Worm (Caenorhabditis elegans) whole organism, young adult: ENCODE data around the gene fbxa-115.
A peak's percentile ranks its signal among the peaks of the same experiment; 100 is the strongest.

Source experiments
- B0019.2 ChIP-seq: fragments of 200-800 bp; sonication (Bioruptor generic); conservative IDR thresholded peaks from 2 replicates; pipeline ENCODE4 v1.3.6; 2022; ENCODE audit warnings: missing genetic modification reagents, missing genetic modification characterization, missing compliant biosample characterization
- B0336.3 ChIP-seq: fragments of 200-800 bp; sonication (Bioruptor generic); IDR thresholded peaks from 2 replicates; pipeline ENCODE4 v1.3.6; 2022; ENCODE audit warnings: missing genetic modification characterization, missing compliant biosample characterization
- D2030.7 ChIP-seq: fragments of 200-800 bp; sonication (Bioruptor generic); IDR thresholded peaks from 2 replicates; pipeline ENCODE4 v1.3.6; 2022; ENCODE audit warnings: missing genetic modification reagents, missing genetic modification characterization, missing compliant biosample characterization
- F39B2.1 ChIP-seq: fragments of 200-800 bp; sonication (Bioruptor generic); IDR thresholded peaks from 2 replicates; pipeline ENCODE4 v1.3.6; 2022; ENCODE audit warnings: missing genetic modification reagents, missing genetic modification characterization, missing compliant biosample characterization
- F57A8.1 ChIP-seq: fragments of 200-800 bp; sonication (Bioruptor generic); optimal IDR thresholded peaks from 2 replicates; lab custom pipeline; 2018; ENCODE audit warnings: mild to moderate bottlenecking, missing genetic modification characterization, moderate library complexity, missing compliant biosample characterization
- K11D2.4 ChIP-seq: fragments of 200-800 bp; sonication (Bioruptor generic); IDR thresholded peaks from 2 replicates; pipeline ENCODE4 v1.3.6; 2022; ENCODE audit warnings: missing genetic modification reagents, missing genetic modification characterization, missing compliant biosample characterization
- K12H6.12 ChIP-seq: fragments of 200-800 bp; sonication (Bioruptor generic); optimal IDR thresholded peaks from 2 replicates; lab custom pipeline; 2018; ENCODE audit warnings: mild to moderate bottlenecking, missing genetic modification characterization, missing compliant biosample characterization
- T07F8.4 ChIP-seq: sonication (generic microtip); optimal IDR thresholded peaks from 2 replicates; lab custom pipeline; 2016; ENCODE audit warnings: mild to moderate bottlenecking, missing genetic modification characterization, moderate library complexity, missing compliant biosample characterization
- Y53G8AR.9 ChIP-seq: fragments of 200-800 bp; sonication (Bioruptor generic); conservative IDR thresholded peaks from 2 replicates; pipeline ENCODE4 v1.3.6; 2022; ENCODE audit warnings: missing genetic modification reagents, missing genetic modification characterization, missing compliant biosample characterization
- Y56A3A.18 ChIP-seq: fragments of 200-800 bp; sonication (Bioruptor generic); IDR thresholded peaks from 2 replicates; pipeline ENCODE4 v1.3.6; 2022; ENCODE audit warnings: missing genetic modification reagents, missing genetic modification characterization, missing compliant biosample characterization
- Y67H2A.10 ChIP-seq: fragments of 200-800 bp; sonication (Bioruptor generic); conservative IDR thresholded peaks from 2 replicates; pipeline ENCODE4 v1.3.6; 2022; ENCODE audit warnings: missing genetic modification reagents, missing genetic modification characterization, missing compliant biosample characterization
- ZK185.1 ChIP-seq: sonication (generic microtip); optimal IDR thresholded peaks from 2 replicates; lab custom pipeline; 2016; ENCODE audit warnings: mild to moderate bottlenecking, missing genetic modification characterization, missing compliant biosample characterization; ENCODE audit not compliant: poor library complexity, severe bottlenecking
- akir-1 ChIP-seq: fragments of 200-800 bp; sonication (Bioruptor generic); optimal IDR thresholded peaks from 2 replicates; lab custom pipeline; 2018; ENCODE audit warnings: mild to moderate bottlenecking, missing genetic modification characterization, moderate library complexity, missing compliant biosample characterization
- ama-1 ChIP-seq, 3 experiments: fragments of 150-350 bp in 1 of 3; sonication (generic microtip) in 2 of 3; optimal IDR thresholded peaks; 2 replicates each; lab custom pipeline; 2014 to 2018; ENCODE audit warnings: missing biosample characterization in 2 of 3, missing genetic modification characterization in 2 of 3, missing genetic modification reagents in 2 of 3
- aptf-3 ChIP-seq: fragments of 200-800 bp; sonication (Bioruptor generic); IDR thresholded peaks from 2 replicates; pipeline ENCODE4 v1.3.6; 2022; ENCODE audit warnings: missing genetic modification characterization, missing compliant biosample characterization
- attf-5 ChIP-seq: fragments of 200-800 bp; sonication (Bioruptor generic); optimal IDR thresholded peaks from 2 replicates; lab custom pipeline; 2018; ENCODE audit warnings: mild to moderate bottlenecking, missing genetic modification characterization, missing compliant biosample characterization
- attf-6 ChIP-seq: fragments of 200-800 bp; sonication (Bioruptor generic); IDR thresholded peaks from 2 replicates; pipeline ENCODE4 v1.3.6; 2022; ENCODE audit warnings: missing genetic modification reagents, missing genetic modification characterization, missing compliant biosample characterization
- bed-2 ChIP-seq: fragments of 200-800 bp; sonication (Bioruptor generic); IDR thresholded peaks from 2 replicates; pipeline ENCODE4 v1.3.6; 2022; ENCODE audit warnings: missing genetic modification reagents, missing genetic modification characterization, missing compliant biosample characterization
- ceh-40 ChIP-seq: fragments of 200-800 bp; sonication (Bioruptor generic); IDR thresholded peaks from 2 replicates; pipeline ENCODE4 v1.3.6; 2022; ENCODE audit warnings: missing genetic modification characterization, missing compliant biosample characterization
- ceh-91 ChIP-seq: fragments of 200-800 bp; sonication (Bioruptor generic); IDR thresholded peaks from 2 replicates; pipeline ENCODE4 v1.3.6; 2022; ENCODE audit warnings: missing genetic modification reagents, missing genetic modification characterization, missing compliant biosample characterization
- efl-1 ChIP-seq: fragments of 150-350 bp; optimal IDR thresholded peaks from 2 replicates; lab custom pipeline; 2014; ENCODE audit warnings: missing biosample characterization, missing genetic modification reagents, missing genetic modification characterization
- ekl-4 ChIP-seq: fragments of 200-800 bp; sonication (Bioruptor generic); IDR thresholded peaks from 2 replicates; pipeline ENCODE4 v1.3.6; 2022; ENCODE audit warnings: missing genetic modification reagents, missing genetic modification characterization, missing compliant biosample characterization
- fkh-3 ChIP-seq: sonication (generic microtip); optimal IDR thresholded peaks from 2 replicates; lab custom pipeline; 2016; ENCODE audit warnings: mild to moderate bottlenecking, missing genetic modification characterization, missing compliant biosample characterization
- gei-17 ChIP-seq: fragments of 200-800 bp; sonication (Bioruptor generic); optimal IDR thresholded peaks from 2 replicates; lab custom pipeline; 2018; ENCODE audit warnings: mild to moderate bottlenecking, missing genetic modification characterization, missing compliant biosample characterization
- hlh-12 ChIP-seq: sonication (generic microtip); optimal IDR thresholded peaks from 2 replicates; lab custom pipeline; 2016; ENCODE audit warnings: missing genetic modification characterization, missing compliant biosample characterization
- hmg-20 ChIP-seq: fragments of 200-800 bp; sonication (Bioruptor generic); IDR thresholded peaks from 2 replicates; pipeline ENCODE4 v1.3.6; 2022; ENCODE audit warnings: missing genetic modification reagents, missing genetic modification characterization, missing compliant biosample characterization
- hrde-1 ChIP-seq: sonication (generic microtip); optimal IDR thresholded peaks from 2 replicates; lab custom pipeline; 2016; ENCODE audit warnings: missing genetic modification characterization, mild to moderate bottlenecking, missing compliant biosample characterization, moderate library complexity, missing genotype, missing genetic modification reagents, borderline replicate concordance
- lin-26 ChIP-seq: fragments of 200-800 bp; sonication (Bioruptor generic); IDR thresholded peaks from 2 replicates; pipeline ENCODE4 v1.3.6; 2022; ENCODE audit warnings: missing genetic modification reagents, missing genetic modification characterization, missing compliant biosample characterization
- lin-54 ChIP-seq: fragments of 200-800 bp; sonication (Bioruptor generic); optimal IDR thresholded peaks from 2 replicates; lab custom pipeline; 2018; ENCODE audit warnings: mild to moderate bottlenecking, missing genetic modification characterization, missing compliant biosample characterization
- lsl-1 ChIP-seq: fragments of 200-800 bp; sonication (Bioruptor generic); optimal IDR thresholded peaks from 2 replicates; lab custom pipeline; 2018; ENCODE audit warnings: mild to moderate bottlenecking, missing genetic modification characterization, moderate library complexity, missing compliant biosample characterization
- lsy-27 ChIP-seq: sonication (generic microtip); optimal IDR thresholded peaks from 2 replicates; lab custom pipeline; 2017; ENCODE audit warnings: missing genetic modification characterization, mild to moderate bottlenecking, missing compliant biosample characterization, antibody characterized with exemption, missing genotype, borderline replicate concordance; ENCODE audit not compliant: insufficient read depth
- madf-10 ChIP-seq: sonication (generic microtip); optimal IDR thresholded peaks from 2 replicates; lab custom pipeline; 2016; ENCODE audit warnings: mild to moderate bottlenecking, missing genetic modification characterization, missing compliant biosample characterization
- madf-6 ChIP-seq: fragments of 200-800 bp; sonication (Bioruptor generic); IDR thresholded peaks from 2 replicates; pipeline ENCODE4 v1.3.6; 2022; ENCODE audit warnings: missing genetic modification reagents, missing genetic modification characterization, missing compliant biosample characterization
- mcd-1 ChIP-seq: fragments of 200-800 bp; sonication (Bioruptor generic); IDR thresholded peaks from 2 replicates; pipeline ENCODE4 v1.3.6; 2022; ENCODE audit warnings: missing genetic modification reagents, missing genetic modification characterization, missing compliant biosample characterization
- nfyb-1 ChIP-seq: fragments of 200-800 bp; sonication (Bioruptor generic); IDR thresholded peaks from 2 replicates; pipeline ENCODE4 v1.3.6; 2022; ENCODE audit warnings: missing genetic modification reagents, missing genetic modification characterization, missing compliant biosample characterization
- nhr-120 ChIP-seq: fragments of 200-800 bp; sonication (Bioruptor generic); IDR thresholded peaks from 2 replicates; pipeline ENCODE4 v1.3.6; 2022; ENCODE audit warnings: missing genetic modification characterization, missing compliant biosample characterization
- nhr-27 ChIP-seq: fragments of 200-800 bp; sonication (Bioruptor generic); optimal IDR thresholded peaks from 2 replicates; lab custom pipeline; 2018; ENCODE audit warnings: mild to moderate bottlenecking, missing genetic modification characterization, moderate library complexity, missing compliant biosample characterization
- pbrm-1 ChIP-seq: fragments of 200-800 bp; sonication (Bioruptor generic); IDR thresholded peaks from 2 replicates; pipeline ENCODE4 v1.3.6; 2022; ENCODE audit warnings: missing genetic modification reagents, missing genetic modification characterization, missing compliant biosample characterization
- rcor-1 ChIP-seq: fragments of 200-800 bp; sonication (Bioruptor generic); IDR thresholded peaks from 2 replicates; pipeline ENCODE4 v1.3.6; 2022; ENCODE audit warnings: missing genetic modification reagents, missing genetic modification characterization, missing compliant biosample characterization
- sdz-38 ChIP-seq: sonication (generic microtip); optimal IDR thresholded peaks from 2 replicates; lab custom pipeline; 2016; ENCODE audit warnings: missing genotype, missing genetic modification characterization, missing compliant biosample characterization
- sea-2 ChIP-seq: fragments of 200-800 bp; sonication (Bioruptor generic); IDR thresholded peaks from 2 replicates; pipeline ENCODE4 v1.3.6; 2022; ENCODE audit warnings: missing genetic modification characterization, missing compliant biosample characterization
- snpc-3.4 ChIP-seq: sonication (generic microtip); optimal IDR thresholded peaks from 2 replicates; lab custom pipeline; 2017; ENCODE audit warnings: missing genetic modification characterization, mild to moderate bottlenecking, missing compliant biosample characterization, antibody characterized with exemption, moderate library complexity, missing genotype, missing genetic modification reagents
- sptf-2 ChIP-seq: fragments of 200-800 bp; sonication (Bioruptor generic); optimal IDR thresholded peaks from 2 replicates; lab custom pipeline; 2018; ENCODE audit warnings: mild to moderate bottlenecking, missing genetic modification characterization, missing compliant biosample characterization
- tbx-9 ChIP-seq: sonication (generic microtip); optimal IDR thresholded peaks from 2 replicates; lab custom pipeline; 2016; ENCODE audit warnings: borderline replicate concordance, missing genetic modification characterization, inconsistent platforms, missing compliant biosample characterization
- tlf-1 ChIP-seq: fragments of 200-800 bp; sonication (Bioruptor generic); optimal IDR thresholded peaks from 2 replicates; lab custom pipeline; 2018; ENCODE audit warnings: mild to moderate bottlenecking, missing genetic modification characterization, missing compliant biosample characterization
- zim-3 ChIP-seq: sonication (generic microtip); optimal IDR thresholded peaks from 2 replicates; lab custom pipeline; 2017; ENCODE audit warnings: mild to moderate bottlenecking, missing genetic modification characterization, moderate library complexity, missing compliant biosample characterization
- ztf-18 ChIP-seq: sonication (generic microtip); optimal IDR thresholded peaks from 2 replicates; lab custom pipeline; 2016; ENCODE audit warnings: missing genotype, mild to moderate bottlenecking, missing genetic modification characterization, missing compliant biosample characterization
- ztf-25 ChIP-seq: fragments of 200-800 bp; sonication (Bioruptor generic); IDR thresholded peaks from 2 replicates; pipeline ENCODE4 v1.3.6; 2022; ENCODE audit warnings: missing genetic modification reagents, missing genetic modification characterization, missing compliant biosample characterization

Gene fbxa-115

ce11 chrV:20234439-20234838, 42.5 kb upstream of the fbxa-115 start (continued):
- peak; percentile 34; the same call in 1 of the 2 replicates for TF ChIP-seq madf-6 (GFP tag; lab: Robert Waterston, UW)
- no peak for TF ChIP-seq tlf-1 (GFP tag; lab: Kevin White, UChicago)
- TF ChIP-seq lsl-1 (GFP tag; lab: Kevin White, UChicago), result no peak
- TF ChIP-seq rcor-1 (GFP tag; lab: Robert Waterston, UW), result no peak
- TF ChIP-seq ZK185.1, result no peak
- TF ChIP-seq akir-1, result no peak
- TF ChIP-seq aptf-3, result 0 out of 2 replicates have a peak, but pooled peaks have one; percentile 33
- TF ChIP-seq ceh-91, result no peak
- no peak for TF ChIP-seq fkh-3 (tag; lab: Kevin White, UChicago)
- no peak for TF ChIP-seq ama-1 (optimal IDR thresholded peaks at IDR 0.05; lab: Kevin White, UChicago)
- TF ChIP-seq ama-1 (GFP tag; optimal IDR thresholded peaks at IDR 0.05; lab: Kevin White, UChicago), result no peak
- TF ChIP-seq lin-54, result no peak
- TF ChIP-seq pbrm-1, result 0 out of 2 replicates have a peak, but pooled peaks have one; percentile 14
- no peak for TF ChIP-seq efl-1 (GFP tag; lab: Kevin White, UChicago)
- TF ChIP-seq Y53G8AR.9 (GFP tag; lab: Robert Waterston, UW), result peak; percentile 45; the same call in 1 of the 2 replicates
- TF ChIP-seq madf-10 (tag; lab: Kevin White, UChicago), result no peak
- 0 out of 2 replicates have a peak, but pooled peaks have one; percentile 5 for TF ChIP-seq ztf-25 (GFP tag; lab: Robert Waterston, UW)
- TF ChIP-seq snpc-3.4, result no peak
- TF ChIP-seq attf-6 (GFP tag; lab: Robert Waterston, UW), result 0 out of 2 replicates have a peak, but pooled peaks have one; percentile 37
- TF ChIP-seq bed-2 (GFP tag; lab: Robert Waterston, UW), result no peak
- TF ChIP-seq ekl-4, result 0 out of 2 replicates have a peak, but pooled peaks have one; percentile 37
- TF ChIP-seq K11D2.4, result no peak
- TF ChIP-seq sptf-2 (GFP tag; lab: Kevin White, UChicago), result no peak
- TF ChIP-seq nhr-27, result no peak
- peak; percentile 7 for TF ChIP-seq attf-5 (GFP tag; lab: Kevin White, UChicago)
- TF ChIP-seq zim-3, result no peak
- TF ChIP-seq lsy-27 (tag; lab: Kevin White, UChicago), result no peak
- TF ChIP-seq sdz-38 (tag; lab: Kevin White, UChicago), result no peak
- TF ChIP-seq Y56A3A.18, result no peak
- TF ChIP-seq hmg-20 (GFP tag; lab: Robert Waterston, UW), result no peak
- TF ChIP-seq hrde-1 (tag; lab: Kevin White, UChicago), result no peak
- TF ChIP-seq B0336.3 (GFP tag; lab: Robert Waterston, UW), result peak; percentile 44; the same call in 1 of the 2 replicates
- TF ChIP-seq F57A8.1, result no peak
- no peak for TF ChIP-seq T07F8.4 (tag; lab: Kevin White, UChicago)
- 0 out of 2 replicates have a peak, but pooled peaks have one; percentile 14 for TF ChIP-seq nhr-120 (GFP tag; lab: Robert Waterston, UW)
- no peak for TF ChIP-seq tbx-9 (tag; lab: Kevin White, UChicago)
- peak; percentile 42; the same call in 1 of the 2 replicates for TF ChIP-seq lin-26 (GFP tag; lab: Robert Waterston, UW)
- TF ChIP-seq gei-17 (GFP tag; lab: Kevin White, UChicago), result no peak
- TF ChIP-seq sea-2 (GFP tag; lab: Robert Waterston, UW), result no peak
- TF ChIP-seq B0019.2 (GFP tag; lab: Robert Waterston, UW), result no peak
- peak; percentile 50 for TF ChIP-seq nfyb-1 (GFP tag; lab: Robert Waterston, UW)
- 0 out of 2 replicates have a peak, but pooled peaks have one; percentile 8 for TF ChIP-seq D2030.7 (GFP tag; lab: Robert Waterston, UW)
- no peak for TF ChIP-seq mcd-1 (GFP tag; lab: Robert Waterston, UW)
- TF ChIP-seq ztf-18 (tag; lab: Kevin White, UChicago), result no peak
- TF ChIP-seq Y67H2A.10 (GFP tag; lab: Robert Waterston, UW), result no peak
- no peak for TF ChIP-seq ceh-40 (GFP tag; lab: Robert Waterston, UW)
- TF ChIP-seq F39B2.1 (GFP tag; lab: Robert Waterston, UW), result peak; percentile 63; the same call in 1 of the 2 replicates
- no peak for TF ChIP-seq K12H6.12 (tag; lab: Kevin White, UChicago)
- TF ChIP-seq hlh-12 (tag; lab: Kevin White, UChicago), result no peak
